Fruit fly (Drosophila melanogaster) whole organism, wandering third instar larva: ENCODE measurements around the gene Pdhb.

ENCODE experiments used
- Dif ChIP-seq: fragments of 200-275, 200-300 bp; sonication (Bioruptor generic); optimal IDR thresholded peaks from 2 replicates; lab custom pipeline; 2018; ENCODE audit warnings: missing biosample characterization, missing genetic modification characterization; ENCODE audit not compliant: partially characterized antibody
- OdsH ChIP-seq: fragments of 200-800 bp; sonication (Bioruptor generic); optimal IDR thresholded peaks from 2 replicates; lab custom pipeline; 2016; ENCODE audit warnings: missing biosample characterization, mild to moderate bottlenecking, missing genetic modification characterization
- dl ChIP-seq, 2 experiments: fragments of 175-275, 200-275 bp in 1 of 2; fragments of 200-275 bp in 1 of 2; sonication (Bioruptor generic); optimal IDR thresholded peaks; lab custom pipeline; 2018; ENCODE audit warnings: mild to moderate bottlenecking in 2 of 2, missing biosample characterization in 2 of 2, missing genetic modification characterization in 2 of 2, moderate library complexity in 2 of 2; ENCODE audit not compliant: partially characterized antibody in 2 of 2, insufficient read depth in 1 of 2
- dsf ChIP-seq: sonication (Bioruptor generic); optimal IDR thresholded peaks from 2 replicates; lab custom pipeline; 2016; ENCODE audit warnings: missing biosample characterization, missing genetic modification characterization, borderline replicate concordance
- pan ChIP-seq: fragments of >200 bp; optimal IDR thresholded peaks from 2 replicates; lab custom pipeline; 2017
- psq ChIP-seq: fragments of 200-800 bp; sonication (Bioruptor generic); optimal IDR thresholded peaks from 3 replicates; lab custom pipeline; 2017; ENCODE audit warnings: missing biosample characterization, mild to moderate bottlenecking, missing genetic modification characterization, moderate library complexity
- rgr ChIP-seq: fragments of 200-800 bp; sonication (Bioruptor generic); optimal IDR thresholded peaks from 3 replicates; lab custom pipeline; 2016; ENCODE audit warnings: missing biosample characterization, mild to moderate bottlenecking, missing genetic modification characterization
- usp ChIP-seq: fragments of >200 bp; optimal IDR thresholded peaks from 2 replicates; lab custom pipeline; 2017; ENCODE audit warnings: missing biosample characterization, missing genetic modification characterization

dm6 chr3R:29124128-29124527 lies 11.3 kb downstream of the Pdhb start:
- peak; percentile 78 for TF ChIP-seq psq (GFP tag; lab: Kevin White, UChicago)
- TF ChIP-seq OdsH (GFP tag; lab: Kevin White, UChicago): peak; percentile 81
- peak; percentile 89 for TF ChIP-seq rgr (GFP tag; lab: Kevin White, UChicago)
- no peak for TF ChIP-seq pan (lab: Kevin White, UChicago)
- no peak for TF ChIP-seq Dif (GFP tag; lab: Kevin White, UChicago)
- TF ChIP-seq dl (GFP tag; optimal IDR thresholded peaks at IDR 0.05; lab: Kevin White, UChicago; ENCODE audit: insufficient read depth in 1 of 2, partially characterized antibody in 2 of 2): no peak
- peak; percentile 20 for TF ChIP-seq dsf (GFP tag; lab: Kevin White, UChicago)
- TF ChIP-seq usp: no peak
